Worm (Caenorhabditis elegans) whole organism, L4/young adult: ENCODE results near the gene Y62H9A.11.
A peak's percentile ranks its signal among the peaks of the same experiment; 100 is the strongest.

Experiments
- W03F9.2 ChIP-seq: fragments of 150-350 bp; optimal IDR thresholded peaks from 2 replicates; lab custom pipeline; 2014; ENCODE audit warnings: missing biosample characterization, missing genetic modification characterization
- dao-5 ChIP-seq: sonication (generic microtip); optimal IDR thresholded peaks from 2 replicates; lab custom pipeline; 2016; ENCODE audit warnings: missing genotype, missing genetic modification characterization, moderate library complexity, missing compliant biosample characterization
- him-1 ChIP-seq: sonication (generic microtip); optimal IDR thresholded peaks from 2 replicates; lab custom pipeline; 2016; ENCODE audit warnings: missing genotype, missing genetic modification reagents, missing genetic modification characterization, missing compliant biosample characterization

DNA sequence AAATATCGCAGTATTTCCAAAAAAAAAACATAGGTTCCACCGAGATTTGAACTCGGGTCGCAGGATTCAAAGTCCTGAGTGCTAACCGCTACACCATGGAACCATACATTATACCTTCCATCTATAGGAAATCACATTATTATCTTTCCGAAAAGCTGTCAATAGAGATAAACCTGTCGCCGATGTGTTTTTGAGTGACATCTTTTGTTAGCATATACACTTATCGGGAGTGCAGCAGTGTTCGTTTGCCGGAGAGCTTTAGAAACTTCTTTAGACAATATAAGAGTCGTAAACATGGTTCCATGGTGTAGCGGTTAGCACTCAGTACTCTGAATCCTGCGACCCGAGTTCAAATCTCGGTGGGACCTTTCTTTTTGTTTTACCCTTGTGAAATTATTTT lies 35.0 kb downstream of the Y62H9A.11 start:
- TF ChIP-seq him-1 (tag; lab: Kevin White, UChicago) (no peak), dao-5 (peak; percentile 11), W03F9.2 (no peak)
